Fruit fly (Drosophila melanogaster) whole organism, prepupa: ENCODE data around the gene CG2983.

Experiments
- CG10631 ChIP-seq: fragments of 200-800 bp; sonication (Bioruptor generic); optimal IDR thresholded peaks from 2 replicates; lab custom pipeline; 2016; ENCODE audit warnings: missing biosample characterization, missing genetic modification characterization
- CG11902 ChIP-seq: fragments of 200-800 bp; sonication (Bioruptor generic); optimal IDR thresholded peaks from 3 replicates; lab custom pipeline; 2016; ENCODE audit warnings: missing biosample characterization, missing genetic modification characterization
- CG15336 ChIP-seq: fragments of 200-800 bp; sonication (Bioruptor generic); IDR thresholded peaks from 2 replicates; pipeline ENCODE4 v1.3.6; 2022; ENCODE audit warnings: missing biosample characterization, missing genetic modification characterization
- CG1621 ChIP-seq: fragments of 200-800 bp; sonication (Bioruptor generic); optimal IDR thresholded peaks from 3 replicates; lab custom pipeline; 2018; ENCODE audit warnings: missing biosample characterization, mild to moderate bottlenecking, missing genetic modification characterization
- CG31627 ChIP-seq: fragments of 200-800 bp; sonication (Bioruptor generic); optimal IDR thresholded peaks from 3 replicates; lab custom pipeline; 2016; ENCODE audit warnings: missing biosample characterization, missing genetic modification characterization
- CG6163 ChIP-seq: fragments of 200-800 bp; sonication (Bioruptor generic); IDR thresholded peaks from 3 replicates; pipeline ENCODE4 v1.3.6; 2022; ENCODE audit warnings: missing biosample characterization, missing genetic modification characterization
- CG6276 ChIP-seq: fragments of 200-800 bp; sonication (Bioruptor generic); optimal IDR thresholded peaks from 2 replicates; lab custom pipeline; 2017; ENCODE audit warnings: missing biosample characterization, mild to moderate bottlenecking, missing genetic modification characterization
- CG8119 ChIP-seq: fragments of 200-800 bp; sonication (Bioruptor generic); IDR thresholded peaks from 3 replicates; pipeline ENCODE4 v1.3.6; 2022; ENCODE audit warnings: missing biosample characterization, missing genetic modification characterization
- CG8632 ChIP-seq: fragments of 200-800 bp; sonication (Bioruptor generic); optimal IDR thresholded peaks from 3 replicates; lab custom pipeline; 2016; ENCODE audit warnings: missing biosample characterization, missing genetic modification characterization
- Eip78C ChIP-seq: fragments of 200-800 bp; sonication (Bioruptor generic); peaks from one replicate; lab custom pipeline; 2016; ENCODE audit warnings: missing biosample characterization, missing genetic modification characterization
- Ets21C ChIP-seq: fragments of 200-800 bp; sonication (Bioruptor generic); optimal IDR thresholded peaks from 3 replicates; lab custom pipeline; 2016; ENCODE audit warnings: missing biosample characterization, missing genetic modification characterization
- Hr39 ChIP-seq: fragments of 200-800 bp; sonication (Bioruptor generic); optimal IDR thresholded peaks from 2 replicates; lab custom pipeline; 2016; ENCODE audit warnings: missing biosample characterization, missing genetic modification characterization
- Hr4 ChIP-seq: fragments of 200-800 bp; sonication (Bioruptor generic); optimal IDR thresholded peaks from 3 replicates; lab custom pipeline; 2016; ENCODE audit warnings: missing biosample characterization, missing genetic modification characterization
- Sox14 ChIP-seq: fragments of 200-800 bp; sonication (Bioruptor generic); optimal IDR thresholded peaks from 3 replicates; lab custom pipeline; 2016; ENCODE audit warnings: missing biosample characterization, missing genetic modification characterization
- dac ChIP-seq: fragments of 200-800 bp; sonication (Bioruptor generic); optimal IDR thresholded peaks from 2 replicates; lab custom pipeline; 2017; ENCODE audit warnings: missing biosample characterization, mild to moderate bottlenecking, missing genetic modification characterization
- eg ChIP-seq: fragments of 200-800 bp; sonication (Bioruptor generic); IDR thresholded peaks from 3 replicates; pipeline ENCODE4 v1.3.6; 2022; ENCODE audit warnings: missing biosample characterization, missing genetic modification characterization
- esn ChIP-seq: fragments of 200-800 bp; sonication (Bioruptor generic); optimal IDR thresholded peaks from 2 replicates; lab custom pipeline; 2016; ENCODE audit warnings: missing biosample characterization, mild to moderate bottlenecking, missing genetic modification characterization, moderate library complexity
- fd59A ChIP-seq: fragments of 200-800 bp; sonication (Bioruptor generic); optimal IDR thresholded peaks from 2 replicates; lab custom pipeline; 2017; ENCODE audit warnings: missing biosample characterization, mild to moderate bottlenecking, missing genetic modification characterization, missing genetic modification reagents
- fkh ChIP-seq: fragments of 200-800 bp; sonication (Bioruptor generic); optimal IDR thresholded peaks from 3 replicates; lab custom pipeline; 2017; ENCODE audit warnings: missing biosample characterization, mild to moderate bottlenecking, missing genetic modification characterization, moderate library complexity
- net ChIP-seq: fragments of 200-800 bp; sonication (Bioruptor generic); optimal IDR thresholded peaks from 3 replicates; lab custom pipeline; 2016; ENCODE audit warnings: missing biosample characterization, missing genetic modification characterization
- pdm3 ChIP-seq: fragments of 200-800 bp; sonication (Bioruptor generic); optimal IDR thresholded peaks from 3 replicates; lab custom pipeline; 2016; ENCODE audit warnings: missing biosample characterization, missing genetic modification characterization
- salr ChIP-seq, 2 experiments: fragments of 200-800 bp; sonication (Bioruptor generic); optimal IDR thresholded peaks; 3 replicates each; lab custom pipeline; 2016 to 2018; ENCODE audit warnings: missing biosample characterization in 2 of 2, missing genetic modification characterization in 2 of 2, mild to moderate bottlenecking in 1 of 2
- ss ChIP-seq, 2 experiments: fragments of 200-800 bp; sonication (Bioruptor generic); optimal IDR thresholded peaks; 2 replicates in 1 of 2; 3 replicates in 1 of 2; lab custom pipeline; 2017 to 2018; ENCODE audit warnings: mild to moderate bottlenecking in 2 of 2, missing biosample characterization in 2 of 2, missing genetic modification characterization in 2 of 2, moderate library complexity in 1 of 2
- svp ChIP-seq: fragments of 200-800 bp; sonication (Bioruptor generic); peaks from one replicate; lab custom pipeline; 2016; ENCODE audit warnings: missing biosample characterization, missing genetic modification characterization
- vri ChIP-seq: fragments of 200-800 bp; sonication (Bioruptor generic); optimal IDR thresholded peaks from 3 replicates; lab custom pipeline; 2016; ENCODE audit warnings: missing biosample characterization, mild to moderate bottlenecking, missing genetic modification characterization

Gene CG2983

DNA sequence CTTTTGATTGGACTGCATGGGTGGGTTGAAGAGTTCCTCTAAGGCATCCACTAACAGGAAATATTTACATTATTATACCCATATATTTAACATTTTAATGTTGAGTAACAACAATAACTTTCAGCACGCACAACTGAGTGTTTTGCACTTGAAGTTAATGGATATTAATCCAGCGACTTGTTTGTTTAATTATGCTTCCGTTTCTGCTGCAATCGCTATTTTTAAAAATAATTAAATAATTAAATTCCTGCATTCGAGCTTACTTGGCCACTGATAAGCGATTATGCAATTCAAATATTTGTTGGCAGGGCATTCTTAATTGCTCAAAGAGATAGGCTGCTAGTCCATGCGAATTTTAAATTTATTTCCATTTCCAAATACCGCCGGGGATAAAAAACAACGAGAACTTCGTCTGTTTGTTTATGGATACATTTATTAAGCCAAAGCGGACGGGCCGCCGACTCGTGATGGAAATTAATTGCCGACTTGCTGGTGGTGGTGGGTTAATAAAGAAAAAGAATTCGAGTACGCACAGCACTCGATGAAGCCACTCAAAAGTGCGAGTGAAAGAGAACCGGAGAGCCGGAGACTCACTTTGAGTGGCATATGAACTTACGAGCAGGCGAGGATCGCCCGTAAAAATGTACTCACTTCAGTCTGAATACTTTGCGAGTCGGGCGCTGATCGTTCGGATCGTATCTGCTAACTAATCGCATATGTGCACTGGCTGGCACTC, 14.6 kb downstream of the CG2983 start (continued):
- peak; percentile 44; the same call in 1 of the 3 replicates for TF ChIP-seq CG6163 (GFP tag; lab: Robert Waterston, UW)
- TF ChIP-seq Ets21C (GFP tag; lab: Kevin White, UChicago): no peak
- TF ChIP-seq CG10631 (GFP tag; lab: Kevin White, UChicago): no peak
- TF ChIP-seq eg (GFP tag; lab: Robert Waterston, UW): peak; percentile 75
- peak; percentile 63 for TF ChIP-seq CG15336 (GFP tag; lab: Robert Waterston, UW)
- TF ChIP-seq Hr39 (GFP tag; lab: Kevin White, UChicago): no peak
- peak; percentile 88 for TF ChIP-seq vri (GFP tag; lab: Kevin White, UChicago)
- peak; percentile 18 for TF ChIP-seq dac (GFP tag; lab: Kevin White, UChicago)
- peak; percentile 43 for TF ChIP-seq net (GFP tag; lab: Kevin White, UChicago)
- TF ChIP-seq CG1621 (tag; lab: Kevin White, UChicago): peak; percentile 89
- TF ChIP-seq esn: peak; percentile 39
- TF ChIP-seq salr (GFP tag; optimal IDR thresholded peaks at IDR 0.05; lab: Kevin White, UChicago): peak in 1 of 2 experiments; percentile 58

DNA sequence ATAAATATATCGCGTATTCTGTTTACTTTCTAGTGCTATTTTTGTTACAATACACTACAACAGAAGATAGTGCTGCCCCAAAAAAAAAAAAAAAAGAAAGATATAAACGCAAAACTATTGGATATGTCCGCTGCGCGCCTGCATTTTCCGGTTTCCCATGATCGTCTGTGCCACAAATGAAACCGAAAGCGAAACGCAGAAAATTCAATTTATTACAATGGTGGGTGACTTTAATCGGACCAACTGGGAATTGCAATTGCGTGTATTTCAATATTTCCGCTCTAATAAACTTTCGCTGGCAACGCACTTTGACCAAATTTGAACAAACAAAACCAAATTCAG, 15.2 kb downstream of the CG2983 start:
- TF ChIP-seq fd59A (GFP tag; lab: Kevin White, UChicago): no peak
- TF ChIP-seq CG31627: no peak
- TF ChIP-seq CG8119: peak; percentile 34; the same call in 1 of the 3 replicates
- no peak for TF ChIP-seq Hr4 (GFP tag; lab: Kevin White, UChicago)
- TF ChIP-seq CG8632 (GFP tag; lab: Kevin White, UChicago): no peak
- TF ChIP-seq net (GFP tag; lab: Kevin White, UChicago): no peak
- no peak for TF ChIP-seq Sox14 (GFP tag; lab: Kevin White, UChicago)

DNA sequence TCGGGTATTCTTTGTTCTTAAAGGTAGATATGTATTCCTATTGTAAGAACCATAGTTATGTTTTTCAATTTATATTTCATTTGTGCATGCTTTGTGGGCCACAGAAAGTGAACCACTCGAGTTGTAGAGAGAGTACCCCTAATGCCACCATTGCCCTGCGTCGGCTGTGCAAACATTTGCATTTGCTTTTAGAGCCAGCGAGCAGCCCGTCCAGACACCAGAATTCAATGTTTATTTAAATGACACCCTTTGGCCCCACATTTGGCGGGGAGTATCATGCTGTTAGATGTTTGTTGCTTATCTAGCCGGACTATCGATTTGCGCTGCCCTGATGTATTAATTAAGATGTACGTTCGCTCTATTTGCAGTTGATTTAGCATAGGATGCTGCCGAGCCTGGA, 17.2 kb downstream of the CG2983 start:
- TF ChIP-seq CG11902 (GFP tag; lab: Kevin White, UChicago) (no peak), fkh (GFP tag; lab: Kevin White, UChicago) (peak; percentile 95), eg (GFP tag; lab: Robert Waterston, UW) (0 out of 3 replicates have a peak, but pooled peaks have one; percentile 27)
- TF ChIP-seq, all 60 proteins: peak for 2

DNA sequence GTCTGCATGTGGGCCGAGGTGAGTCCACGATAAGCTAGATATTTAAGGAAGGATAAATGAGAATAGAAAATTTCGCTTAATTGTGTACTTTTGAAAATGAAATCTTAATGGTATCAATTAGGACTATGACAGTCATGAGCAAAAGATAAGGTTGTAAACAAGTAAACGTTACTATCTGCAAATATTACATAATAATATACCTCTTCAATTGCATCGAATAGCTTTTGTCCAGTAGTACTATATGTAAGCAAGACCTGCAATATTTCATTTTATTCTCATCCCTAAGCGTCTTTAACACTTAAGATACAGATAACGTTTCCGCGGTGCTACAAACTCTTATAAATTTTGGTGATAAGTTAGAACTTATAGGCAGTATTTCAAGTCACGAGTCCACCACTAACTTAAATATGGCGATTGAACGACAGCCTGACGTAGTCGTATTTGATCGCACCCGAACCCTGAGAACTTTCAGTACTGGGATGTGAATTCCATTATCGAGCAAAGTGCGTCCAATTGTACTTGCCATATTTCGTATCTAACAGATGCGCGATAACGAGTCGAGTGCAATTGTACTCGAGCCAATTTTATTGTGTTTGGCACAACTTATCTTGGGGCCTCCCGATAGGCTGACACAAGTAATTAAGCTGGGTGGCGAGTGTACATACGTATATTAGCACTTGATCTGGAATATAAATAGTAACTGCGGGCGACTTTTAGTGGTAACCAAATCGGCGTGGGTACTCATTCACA, 18.3 kb downstream of the CG2983 start:
- TF ChIP-seq pdm3 (GFP tag; lab: Kevin White, UChicago) (no peak), vri (GFP tag; lab: Kevin White, UChicago) (peak; percentile 70), Eip78C (GFP tag; lab: Kevin White, UChicago) (peak; percentile 42)

DNA sequence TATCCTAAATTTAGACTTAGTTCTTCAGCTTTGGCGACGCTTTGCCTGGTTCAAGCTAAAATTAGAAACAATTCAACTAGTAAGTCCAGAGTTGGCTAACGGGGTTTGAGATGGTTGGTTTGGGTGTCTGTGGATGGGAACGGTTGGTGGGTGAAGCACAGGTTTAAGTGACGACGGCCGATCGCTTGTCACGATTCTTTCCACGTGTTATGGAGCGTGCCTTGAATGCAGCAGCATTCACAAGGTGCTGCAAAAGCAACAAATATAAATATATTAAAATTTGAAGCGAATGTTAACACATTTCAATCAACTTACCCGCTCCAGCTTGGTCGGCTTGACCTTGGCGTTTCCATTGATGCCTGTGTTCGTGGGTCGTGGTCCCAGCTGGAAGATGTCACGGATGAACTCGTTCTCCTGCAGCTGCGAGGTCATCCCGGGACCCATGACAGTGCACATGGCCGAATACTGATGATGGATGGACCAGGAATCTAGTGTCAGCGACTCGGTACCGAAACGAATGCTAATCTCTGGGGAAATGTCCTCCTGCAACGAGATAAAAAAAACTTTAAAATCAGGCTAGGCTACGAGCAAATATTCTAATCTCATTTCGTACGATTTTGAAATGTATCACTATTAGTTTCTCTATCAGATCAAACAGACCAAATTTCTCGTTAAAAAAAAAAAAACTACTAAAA, 21.7 kb downstream of the CG2983 start, which contains the start of gene CG8813:
Gene CG8813 (plus strand): TSS at position 645 of the 695 bp plus-strand sequence.
- TF ChIP-seq ss (GFP tag; optimal IDR thresholded peaks at IDR 0.05; lab: Kevin White, UChicago) (no peak), Eip78C (GFP tag; lab: Kevin White, UChicago) (peak; percentile 16)
- TF ChIP-seq, all 60 proteins: peak for 1

DNA sequence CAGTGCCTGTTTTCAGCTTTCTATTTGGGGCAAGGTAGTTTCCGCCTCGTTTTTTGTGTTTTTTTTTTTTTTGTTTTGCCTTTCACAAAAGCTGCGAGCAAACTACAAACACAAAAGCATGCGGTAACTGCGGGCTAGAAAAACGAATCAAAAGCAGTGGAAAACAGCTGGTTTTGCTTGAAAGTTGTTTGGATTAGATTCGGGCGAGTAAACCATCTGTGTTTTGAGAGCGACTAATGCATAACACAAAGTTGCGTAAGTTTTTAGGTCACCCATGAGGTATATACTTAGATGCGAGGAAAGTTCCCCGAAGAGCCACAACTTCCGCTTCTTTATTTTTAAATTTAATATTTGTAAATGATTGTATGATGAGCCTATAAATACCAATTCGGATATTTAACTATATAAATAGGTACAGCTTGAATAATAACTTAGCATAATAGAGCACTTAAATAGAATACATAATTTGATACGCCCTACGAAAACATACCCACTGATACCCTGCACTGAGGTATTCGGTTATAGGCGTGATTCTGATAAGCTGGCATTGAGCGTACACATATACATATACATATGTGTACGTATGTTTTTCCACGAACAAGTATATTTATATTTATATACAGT, 25.0 kb downstream of the CG2983 start:
- TF ChIP-seq svp (GFP tag; lab: Kevin White, UChicago): peak; percentile 27
- TF ChIP-seq CG31627: no peak
- peak; percentile 4; the same call in 1 of the 3 replicates for TF ChIP-seq eg (GFP tag; lab: Robert Waterston, UW)
- peak; percentile 19 for TF ChIP-seq CG6276 (GFP tag; lab: Kevin White, UChicago)
- TF ChIP-seq CG8119: peak; percentile 33; the same call in 1 of the 3 replicates
- no peak for TF ChIP-seq dac (GFP tag; lab: Kevin White, UChicago)
- peak; percentile 36 for TF ChIP-seq fkh (GFP tag; lab: Kevin White, UChicago)
